Fruit fly (Drosophila melanogaster) whole organism, embryonic: ENCODE results near the gene ftz.
A peak's percentile ranks its signal among the peaks of the same experiment; 100 is the strongest.

Source experiments
- Ada2b ChIP-seq: fragments of 200-800 bp; sonication (Bioruptor generic); IDR thresholded peaks from 2 replicates; pipeline ENCODE4 v1.3.6; 2022; ENCODE audit warnings: missing biosample characterization, missing genetic modification characterization
- Aef1 ChIP-seq: fragments of 200-800 bp; sonication (Bioruptor generic); IDR thresholded peaks from 3 replicates; pipeline ENCODE4 v1.3.6; 2022; ENCODE audit warnings: missing biosample characterization, missing genetic modification characterization
- C15 ChIP-seq: fragments of 200-800 bp; sonication (Bioruptor generic); IDR thresholded peaks from 3 replicates; pipeline ENCODE4 v1.3.6; 2022; ENCODE audit warnings: missing biosample characterization, missing genetic modification characterization
- CG10267 ChIP-seq: fragments of 200-800 bp; sonication (Bioruptor generic); optimal IDR thresholded peaks from 2 replicates; lab custom pipeline; 2018; ENCODE audit warnings: missing biosample characterization, mild to moderate bottlenecking, missing genetic modification characterization, moderate library complexity
- CG11456 ChIP-seq: fragments of 200-800 bp; sonication (Bioruptor generic); IDR thresholded peaks from 3 replicates; pipeline ENCODE4 v1.3.6; 2022; ENCODE audit warnings: missing biosample characterization, missing genetic modification characterization
- CG11560 ChIP-seq: fragments of 200-800 bp; sonication (Bioruptor generic); IDR thresholded peaks from 3 replicates; pipeline ENCODE4 v1.3.6; 2022; ENCODE audit warnings: missing biosample characterization, missing genetic modification characterization
- CG12155 ChIP-seq: fragments of 200-800 bp; sonication (Bioruptor generic); optimal IDR thresholded peaks from 3 replicates; lab custom pipeline; 2016; ENCODE audit warnings: missing biosample characterization, missing genetic modification characterization
- CG14050 ChIP-seq: fragments of 200-800 bp; sonication (Bioruptor generic); IDR thresholded peaks from 3 replicates; pipeline ENCODE4 v1.3.6; 2022; ENCODE audit warnings: missing biosample characterization, missing genetic modification characterization
- CG14965 ChIP-seq: fragments of 200-800 bp; sonication (Bioruptor generic); optimal IDR thresholded peaks from 2 replicates; lab custom pipeline; 2016; ENCODE audit warnings: missing biosample characterization, missing genetic modification characterization, borderline replicate concordance
- CG18476 ChIP-seq: fragments of 200-800 bp; sonication (Bioruptor generic); optimal IDR thresholded peaks from 2 replicates; lab custom pipeline; 2016; ENCODE audit warnings: missing biosample characterization, mild to moderate bottlenecking, missing genetic modification characterization
- CG31441 ChIP-seq: fragments of 200-800 bp; sonication (Bioruptor generic); IDR thresholded peaks from 2 replicates; pipeline ENCODE4 v1.3.6; 2022; ENCODE audit warnings: missing biosample characterization, missing genetic modification characterization
- CG33213 ChIP-seq: fragments of 200-800 bp; sonication (Bioruptor generic); optimal IDR thresholded peaks from 3 replicates; lab custom pipeline; 2016; ENCODE audit warnings: missing biosample characterization, missing genetic modification characterization
- CG3995 ChIP-seq: fragments of 200-800 bp; sonication (Bioruptor generic); optimal IDR thresholded peaks from 3 replicates; lab custom pipeline; 2016; ENCODE audit warnings: missing biosample characterization, missing genetic modification characterization
- CG4424 ChIP-seq: fragments of 200-800 bp; sonication (Bioruptor generic); optimal IDR thresholded peaks from 3 replicates; lab custom pipeline; 2016; ENCODE audit warnings: missing biosample characterization, missing genetic modification characterization
- CG5245 ChIP-seq: fragments of 200-800 bp; sonication (Bioruptor generic); optimal IDR thresholded peaks from 3 replicates; lab custom pipeline; 2016; ENCODE audit warnings: missing biosample characterization, missing genetic modification characterization
- CG6254 ChIP-seq: fragments of 200-800 bp; sonication (Bioruptor generic); optimal IDR thresholded peaks from 3 replicates; lab custom pipeline; 2017; ENCODE audit warnings: mild to moderate bottlenecking, missing biosample characterization, missing genetic modification reagents, missing genetic modification characterization
- CG6683 ChIP-seq: fragments of 200-800 bp; sonication (Bioruptor generic); optimal IDR thresholded peaks from 2 replicates; lab custom pipeline; 2017; ENCODE audit warnings: missing biosample characterization, mild to moderate bottlenecking, missing genetic modification characterization, missing genetic modification reagents
- CG8359 ChIP-seq: fragments of 200-800 bp; sonication (Bioruptor generic); optimal IDR thresholded peaks from 2 replicates; lab custom pipeline; 2017; ENCODE audit warnings: missing biosample characterization, mild to moderate bottlenecking, missing genetic modification characterization, borderline replicate concordance
- CG8388 ChIP-seq: fragments of 200-800 bp; sonication (Bioruptor generic); optimal IDR thresholded peaks from 2 replicates; lab custom pipeline; 2019; ENCODE audit warnings: missing biosample characterization, mild to moderate bottlenecking, missing genetic modification characterization, moderate library complexity
- CG8765 ChIP-seq: fragments of 200-800 bp; sonication (Bioruptor generic); IDR thresholded peaks from 2 replicates; pipeline ENCODE4 v1.3.6; 2022; ENCODE audit warnings: missing biosample characterization, missing genetic modification characterization
- CG9727 ChIP-seq: fragments of 200-800 bp; sonication (Bioruptor generic); optimal IDR thresholded peaks from 3 replicates; lab custom pipeline; 2017; ENCODE audit warnings: missing biosample characterization, mild to moderate bottlenecking, missing genetic modification characterization
- CrebB ChIP-seq: fragments of 200-800 bp; sonication (Bioruptor generic); optimal IDR thresholded peaks from 3 replicates; lab custom pipeline; 2018; ENCODE audit warnings: missing biosample characterization, mild to moderate bottlenecking, missing genetic modification characterization
- Dip3 ChIP-seq: fragments of 200-800 bp; sonication (Bioruptor generic); optimal IDR thresholded peaks from 3 replicates; lab custom pipeline; 2016; ENCODE audit warnings: missing biosample characterization, missing genetic modification characterization
- Gsc ChIP-seq: fragments of 200-800 bp; sonication (Bioruptor generic); IDR thresholded peaks from 2 replicates; pipeline ENCODE4 v1.3.6; 2022; ENCODE audit warnings: missing biosample characterization, missing genetic modification characterization
- H2.0 ChIP-seq: fragments of 200-800 bp; sonication (Bioruptor generic); IDR thresholded peaks from 2 replicates; pipeline ENCODE4 v1.3.6; 2022; ENCODE audit warnings: missing biosample characterization, missing genetic modification characterization
- Hr39 ChIP-seq: fragments of >200 bp; optimal IDR thresholded peaks from 2 replicates; lab custom pipeline; 2017
- Hr51 ChIP-seq, 2 experiments: fragments of 200-800 bp; sonication (Bioruptor generic); optimal IDR thresholded peaks; 2 replicates in 1 of 2; 3 replicates in 1 of 2; lab custom pipeline; 2016 to 2018; ENCODE audit warnings: missing biosample characterization in 2 of 2, missing genetic modification characterization in 2 of 2, mild to moderate bottlenecking in 1 of 2, moderate library complexity in 1 of 2
- Oli ChIP-seq: fragments of 200-800 bp; sonication (Bioruptor generic); optimal IDR thresholded peaks from 2 replicates; lab custom pipeline; 2018; ENCODE audit warnings: missing biosample characterization, mild to moderate bottlenecking, missing genetic modification characterization, moderate library complexity
- Opbp ChIP-seq: fragments of 200-800 bp; sonication (Bioruptor generic); IDR thresholded peaks from 3 replicates; pipeline ENCODE4 v1.3.6; 2022; ENCODE audit warnings: missing biosample characterization, missing genetic modification characterization; ENCODE audit not compliant: partially characterized antibody
- Ptx1 ChIP-seq: fragments of 200-800 bp; sonication (Bioruptor generic); IDR thresholded peaks from 2 replicates; pipeline ENCODE4 v1.3.6; 2022; ENCODE audit warnings: missing biosample characterization, missing genetic modification characterization
- Rfx ChIP-seq: fragments of 200-800 bp; sonication (Bioruptor generic); IDR thresholded peaks from 2 replicates; pipeline ENCODE4 v1.3.6; 2022; ENCODE audit warnings: missing biosample characterization, missing genetic modification characterization
- Sin3A ChIP-seq: fragments of >200 bp; optimal IDR thresholded peaks from 2 replicates; lab custom pipeline; 2018
- Stat92E ChIP-seq, 3 experiments: fragments of >200 bp in 2 of 3; fragments of 200-800 bp in 1 of 3; sonication (Bioruptor generic) in 1 of 3; optimal IDR thresholded peaks; 2 replicates each; lab custom pipeline; 2017 to 2019; ENCODE audit warnings: missing biosample characterization in 3 of 3, missing genetic modification characterization in 3 of 3, mild to moderate bottlenecking in 1 of 3, moderate library complexity in 1 of 3
- Xbp1 ChIP-seq: fragments of 200-800 bp; sonication (Bioruptor generic); optimal IDR thresholded peaks from 3 replicates; lab custom pipeline; 2016; ENCODE audit warnings: missing biosample characterization, mild to moderate bottlenecking, missing genetic modification characterization
- abd-A ChIP-seq: fragments of 200-800 bp; sonication (Bioruptor generic); optimal IDR thresholded peaks from 3 replicates; lab custom pipeline; 2019; ENCODE audit warnings: missing biosample characterization, mild to moderate bottlenecking, missing genetic modification characterization, moderate library complexity
- da ChIP-seq: fragments of 200-800 bp; sonication (Bioruptor generic); optimal IDR thresholded peaks from 2 replicates; lab custom pipeline; 2016; ENCODE audit warnings: missing biosample characterization, missing genetic modification characterization
- fd96Cb ChIP-seq: fragments of 200-800 bp; sonication (Bioruptor generic); optimal IDR thresholded peaks from 2 replicates; lab custom pipeline; 2018; ENCODE audit warnings: missing biosample characterization, mild to moderate bottlenecking, missing genetic modification characterization, moderate library complexity
- gce ChIP-seq: fragments of 200-800 bp; sonication (Bioruptor generic); IDR thresholded peaks from 3 replicates; pipeline ENCODE4 v1.3.6; 2022; ENCODE audit warnings: missing biosample characterization, missing genetic modification characterization
- gem ChIP-seq: fragments of 200-800 bp; sonication (Bioruptor generic); optimal IDR thresholded peaks from 2 replicates; lab custom pipeline; 2019; ENCODE audit warnings: missing biosample characterization, mild to moderate bottlenecking, missing genetic modification characterization, moderate library complexity
- h ChIP-seq: fragments of >200 bp; optimal IDR thresholded peaks from 2 replicates; lab custom pipeline; 2017
- pho ChIP-seq: fragments of 200-800 bp; sonication (Bioruptor generic); optimal IDR thresholded peaks from 2 replicates; lab custom pipeline; 2016; ENCODE audit warnings: missing biosample characterization, missing genetic modification characterization
- pnt ChIP-seq: fragments of 200-800 bp; sonication (Bioruptor generic); optimal IDR thresholded peaks from 3 replicates; lab custom pipeline; 2016; ENCODE audit warnings: missing biosample characterization, missing genetic modification characterization
- prd ChIP-seq, 3 experiments: fragments of >200 bp in 2 of 3; fragments of 200-800 bp in 1 of 3; sonication (Bioruptor generic) in 1 of 3; optimal IDR thresholded peaks in 2 of 3; IDR thresholded peaks in 1 of 3; 2 replicates in 2 of 3; 3 replicates in 1 of 3; pipeline versions ENCODE4 v1.3.6 to Lab custom; 2017 to 2022; ENCODE audit warnings: missing biosample characterization in 1 of 3, missing genetic modification characterization in 1 of 3
- pros ChIP-seq: fragments of 200-800 bp; sonication (Bioruptor generic); optimal IDR thresholded peaks from 3 replicates; lab custom pipeline; 2019; ENCODE audit warnings: missing biosample characterization, mild to moderate bottlenecking, missing genetic modification characterization, moderate library complexity
- rib ChIP-seq: fragments of 200-800 bp; sonication (Bioruptor generic); IDR thresholded peaks from 2 replicates; pipeline ENCODE4 v1.3.6; 2022; ENCODE audit warnings: missing biosample characterization, missing genetic modification characterization
- scrt ChIP-seq: fragments of 200-800 bp; sonication (Bioruptor generic); optimal IDR thresholded peaks from 2 replicates; lab custom pipeline; 2018; ENCODE audit warnings: missing biosample characterization, mild to moderate bottlenecking, missing genetic modification characterization, moderate library complexity
- sima ChIP-seq: fragments of 200-800 bp; sonication (Bioruptor generic); optimal IDR thresholded peaks from 2 replicates; lab custom pipeline; 2016; ENCODE audit warnings: missing biosample characterization, missing genetic modification characterization
- tgo ChIP-seq: fragments of 200-800 bp; sonication (Bioruptor generic); IDR thresholded peaks from 3 replicates; pipeline ENCODE4 v1.3.6; 2022; ENCODE audit warnings: missing biosample characterization, missing genetic modification characterization
- unpg ChIP-seq: fragments of 200-800 bp; sonication (Bioruptor generic); optimal IDR thresholded peaks from 3 replicates; lab custom pipeline; 2018; ENCODE audit warnings: missing biosample characterization, mild to moderate bottlenecking, missing genetic modification characterization, moderate library complexity
- vvl ChIP-seq: fragments of 200-800 bp; sonication (Bioruptor generic); IDR thresholded peaks from 2 replicates; pipeline ENCODE4 v1.3.6; 2022; ENCODE audit warnings: missing biosample characterization, missing genetic modification characterization
- wdn ChIP-seq: fragments of 200-800 bp; sonication (Bioruptor generic); IDR thresholded peaks from 2 replicates; pipeline ENCODE4 v1.3.6; 2022; ENCODE audit warnings: missing biosample characterization, missing genetic modification characterization

ftz gene

dm6 chr3R:6914396-6914795, 50.3 kb downstream of the ftz start (continued):
- TF ChIP-seq prd (optimal IDR thresholded peaks at IDR 0.05; lab: Kevin White, UChicago) (no peak), prd (GFP tag; IDR thresholded peaks at IDR 0.05; lab: Robert Waterston, UW) (peak; percentile 95), gem (peak; percentile 81), Ada2b (GFP tag; lab: Robert Waterston, UW) (peak; percentile 31; the same call in 1 of the 2 replicates), unpg (GFP tag; lab: Kevin White, UChicago) (peak; percentile 73), pnt (peak; percentile 74), Dip3 (no peak), Rfx (GFP tag; lab: Robert Waterston, UW) (peak; percentile 75), CG8388 (GFP tag; lab: Kevin White, UChicago) (peak; percentile 70), CG18476 (peak; percentile 50), Xbp1 (GFP tag; lab: Kevin White, UChicago) (peak; percentile 70), abd-A (tag; lab: Kevin White, UChicago) (peak; percentile 48), CrebB (no peak), pros (GFP tag; lab: Kevin White, UChicago) (peak; percentile 2), Ptx1 (GFP tag; lab: Robert Waterston, UW) (peak; percentile 75), H2.0 (GFP tag; lab: Robert Waterston, UW) (peak; percentile 39; the same call in 1 of the 2 replicates), Aef1 (GFP tag; lab: Robert Waterston, UW) (peak; percentile 38; the same call in 1 of the 3 replicates), sima (GFP tag; lab: Kevin White, UChicago) (no peak), Gsc (GFP tag; lab: Robert Waterston, UW) (no peak), CG11456 (GFP tag; lab: Robert Waterston, UW) (peak; percentile 36; the same call in 2 of the 3 replicates), tgo (GFP tag; lab: Robert Waterston, UW) (peak; percentile 76), Sin3A (lab: Kevin White, UChicago) (no peak), CG31441 (GFP tag; lab: Robert Waterston, UW) (peak; percentile 78), wdn (GFP tag; lab: Robert Waterston, UW) (0 out of 2 replicates have a peak, but pooled peaks have one; percentile 17), CG3995 (GFP tag; lab: Kevin White, UChicago) (no peak), CG6254 (GFP tag; lab: Kevin White, UChicago) (peak; percentile 76), CG14050 (GFP tag; lab: Robert Waterston, UW) (no peak), CG8765 (GFP tag; lab: Robert Waterston, UW) (peak; percentile 86), Stat92E (GFP tag; optimal IDR thresholded peaks at IDR 0.05; lab: Kevin White, UChicago) (no peak), CG10267 (peak; percentile 82), gce (GFP tag; lab: Robert Waterston, UW) (peak; percentile 49; the same call in 1 of the 3 replicates), Oli (tag; lab: Kevin White, UChicago) (peak; percentile 63), Hr51 (GFP tag; optimal IDR thresholded peaks at IDR 0.05; lab: Kevin White, UChicago) (peak; percentile 51 to 65), scrt (GFP tag; lab: Kevin White, UChicago) (peak; percentile 50), Hr39 (lab: Kevin White, UChicago) (no peak), C15 (GFP tag; lab: Robert Waterston, UW) (0 out of 3 replicates have a peak, but pooled peaks have one; percentile 64), rib (no peak), da (GFP tag; lab: Kevin White, UChicago) (no peak), CG8359 (GFP tag; lab: Kevin White, UChicago) (peak; percentile 70), CG14965 (GFP tag; lab: Kevin White, UChicago) (peak; percentile 13), CG6683 (GFP tag; lab: Kevin White, UChicago) (peak; percentile 25), fd96Cb (peak; percentile 74), CG33213 (GFP tag; lab: Kevin White, UChicago) (peak; percentile 58), pho (GFP tag; lab: Kevin White, UChicago) (peak; percentile 2), CG4424 (peak; percentile 83), CG12155 (GFP tag; lab: Kevin White, UChicago) (peak; percentile 34), CG9727 (GFP tag; lab: Kevin White, UChicago) (peak; percentile 92), CG5245 (peak; percentile 78), h (lab: Kevin White, UChicago) (no peak), CG11560 (tag; lab: Robert Waterston, UW) (0 out of 3 replicates have a peak, but pooled peaks have one; percentile 44), vvl (GFP tag; lab: Robert Waterston, UW) (peak; percentile 78), Opbp (GFP tag; lab: Robert Waterston, UW) (no peak)
